Fruit fly (Drosophila melanogaster): ENCODE measurements around the gene CG16743.
A peak's percentile ranks its signal among the peaks of the same experiment; 100 is the strongest.

The CG16743 gene

dm6 chr2L:10988026-10988425 lies 15.9 kb downstream of the CG16743 start:
- TF ChIP-seq MTF-1 (GFP tag; optimal IDR thresholded peaks at IDR 0.05; ENCODE audit: borderline replicate concordance) (no peak), CG3065 (GFP tag; optimal IDR thresholded peaks at IDR 0.05) (no peak), salm (tag; optimal IDR thresholded peaks at IDR 0.05) (no peak), dmrt11E (tag; optimal IDR thresholded peaks at IDR 0.05) (no peak), CG15514 (GFP tag; optimal IDR thresholded peaks at IDR 0.05) (peak; percentile 83), Dp (GFP tag; optimal IDR thresholded peaks at IDR 0.05) (peak; percentile 31), tin (GFP tag; optimal IDR thresholded peaks at IDR 0.05) (no peak), CG11696 (GFP tag; IDR thresholded peaks at IDR 0.05) (no peak), Nf-YC (tag; optimal IDR thresholded peaks at IDR 0.05) (no peak), CG10959 (GFP tag; IDR thresholded peaks at IDR 0.05) (no peak), CG15601 (tag; optimal IDR thresholded peaks at IDR 0.05) (no peak), croc (GFP tag; conservative IDR thresholded peaks at IDR 0.05) (no peak), Doc2 (GFP tag; IDR thresholded peaks at IDR 0.05) (no peak), CG14710 (tag; optimal IDR thresholded peaks at IDR 0.05) (no peak), CG12104 (GFP tag; optimal IDR thresholded peaks at IDR 0.05) (no peak), CG17802 (tag; optimal IDR thresholded peaks at IDR 0.05) (no peak), Ets65A (GFP tag) (peak; percentile 43), so (GFP tag; IDR thresholded peaks at IDR 0.05) (no peak), ase (GFP tag; IDR thresholded peaks at IDR 0.05) (no peak), CG10267 (tag; optimal IDR thresholded peaks at IDR 0.05) (no peak), mirr (GFP tag; optimal IDR thresholded peaks at IDR 0.05) (no peak), sens (GFP tag) (peak; percentile 29), E2f2 (GFP tag; IDR thresholded peaks at IDR 0.05) (peak; percentile 65), kay (GFP tag; optimal IDR thresholded peaks at IDR 0.05) (no peak), bcd (GFP tag; optimal IDR thresholded peaks at IDR 0.05) (no peak), CG32767 (GFP tag; IDR thresholded peaks at IDR 0.05) (peak; percentile 78), tna (GFP tag; IDR thresholded peaks at IDR 0.05; ENCODE audit: partially characterized antibody) (no peak), CG7928 (GFP tag; optimal IDR thresholded peaks at IDR 0.05) (no peak), CG18011 (GFP tag; optimal IDR thresholded peaks at IDR 0.05) (no peak)

DNA sequence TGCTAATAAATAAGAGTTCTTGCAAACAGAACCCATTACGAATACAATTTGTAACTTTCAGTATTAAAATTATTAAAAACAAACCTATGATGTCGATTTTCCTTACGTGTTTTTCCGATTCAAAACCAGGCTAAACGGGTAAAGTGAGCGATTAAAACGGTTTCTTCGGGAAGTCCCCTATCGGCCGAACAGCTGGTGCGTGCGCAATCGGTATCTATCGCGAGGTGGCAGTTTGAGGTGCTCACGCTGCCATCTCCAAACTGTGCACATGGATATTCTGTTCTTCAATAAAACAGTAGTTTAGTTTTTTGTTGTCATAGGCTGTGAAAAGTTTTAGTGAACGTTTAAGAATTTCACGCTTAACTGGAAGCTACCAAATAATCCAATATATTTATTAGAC lies 17.1 kb downstream of the CG16743 start, which contains the start of gene TTLL4A:
TSS of gene TTLL4A (plus strand) at position 240 of the 400 bp plus-strand sequence.
- no peak for TF ChIP-seq D19A (tag; optimal IDR thresholded peaks at IDR 0.05)
- TF ChIP-seq CG2120 (GFP tag; optimal IDR thresholded peaks at IDR 0.05): no peak
- TF ChIP-seq Myb (GFP tag; optimal IDR thresholded peaks at IDR 0.05): peak; percentile 85
- TF ChIP-seq CG12236 (GFP tag; optimal IDR thresholded peaks at IDR 0.05): no peak
- peak in 1 of 2 experiments; percentile 9 for TF ChIP-seq Pdp1 (GFP tag; optimal IDR thresholded peaks at IDR 0.05)
- peak; percentile 97 for TF ChIP-seq CG7963 (GFP tag; IDR thresholded peaks at IDR 0.05; ENCODE audit: partially characterized antibody)
- peak; percentile 21 for TF ChIP-seq Hsf (GFP tag; optimal IDR thresholded peaks at IDR 0.05)
- TF ChIP-seq Ptx1 (GFP tag; IDR thresholded peaks at IDR 0.05): no peak
- no peak for TF ChIP-seq wdn (GFP tag; IDR thresholded peaks at IDR 0.05)
- peak; percentile 98 for TF ChIP-seq knrl (GFP tag; IDR thresholded peaks at IDR 0.05; ENCODE audit: partially characterized antibody)
- TF ChIP-seq tgo (GFP tag; IDR thresholded peaks at IDR 0.05): no peak
- TF ChIP-seq vnd (GFP tag; IDR thresholded peaks at IDR 0.05; ENCODE audit: partially characterized antibody): peak; percentile 97
- peak; percentile 99 for TF ChIP-seq mld (GFP tag; IDR thresholded peaks at IDR 0.05; ENCODE audit: partially characterized antibody)
- peak; percentile 98 for TF ChIP-seq hbn (GFP tag; IDR thresholded peaks at IDR 0.05; ENCODE audit: partially characterized antibody)
- TF ChIP-seq Sry-β (GFP tag; optimal IDR thresholded peaks at IDR 0.05): peak; percentile 17
- TF ChIP-seq MESR4 (GFP tag; optimal IDR thresholded peaks at IDR 0.05): peak; percentile 75
- peak; percentile 3 for TF ChIP-seq CG1792 (GFP tag; optimal IDR thresholded peaks at IDR 0.05)
- no peak for TF ChIP-seq lab (GFP tag; optimal IDR thresholded peaks at IDR 0.05)
- peak; percentile 64 to 94 for TF ChIP-seq crp (GFP tag; optimal IDR thresholded peaks at IDR 0.05)
- TF ChIP-seq jigr1 (GFP tag; IDR thresholded peaks at IDR 0.05): no peak
- TF ChIP-seq CG1529 (GFP tag; optimal IDR thresholded peaks at IDR 0.05): no peak
- peak; percentile 98 for TF ChIP-seq chinmo (GFP tag; IDR thresholded peaks at IDR 0.05; ENCODE audit: partially characterized antibody)
- peak; percentile 95 for TF ChIP-seq HLH4C (GFP tag; IDR thresholded peaks at IDR 0.05; ENCODE audit: partially characterized antibody)
